Fruit fly (Drosophila melanogaster) whole organism, embryonic: Measurements from ENCODE around the gene CG5810.

Experiments used
- ATbp ChIP-seq: fragments of 200-800 bp; sonication (Bioruptor generic); optimal IDR thresholded peaks from 2 replicates; lab custom pipeline; 2017; ENCODE audit warnings: missing biosample characterization, mild to moderate bottlenecking, missing genetic modification characterization, missing genetic modification reagents
- CG10267 ChIP-seq: fragments of 200-800 bp; sonication (Bioruptor generic); optimal IDR thresholded peaks from 2 replicates; lab custom pipeline; 2018; ENCODE audit warnings: missing biosample characterization, mild to moderate bottlenecking, missing genetic modification characterization, moderate library complexity
- CG10565 ChIP-seq: fragments of 200-800 bp; sonication (Bioruptor generic); optimal IDR thresholded peaks from 3 replicates; lab custom pipeline; 2016; ENCODE audit warnings: missing biosample characterization, mild to moderate bottlenecking, missing genetic modification characterization
- CG10654 ChIP-seq: fragments of 200-800 bp; sonication (Bioruptor generic); optimal IDR thresholded peaks from 2 replicates; lab custom pipeline; 2016; ENCODE audit warnings: missing biosample characterization, missing genetic modification characterization
- CG11560 ChIP-seq: fragments of 200-800 bp; sonication (Bioruptor generic); IDR thresholded peaks from 3 replicates; pipeline ENCODE4 v1.3.6; 2022; ENCODE audit warnings: missing biosample characterization, missing genetic modification characterization
- CG11723 ChIP-seq: fragments of 200-800 bp; sonication (Bioruptor generic); optimal IDR thresholded peaks from 2 replicates; lab custom pipeline; 2017; ENCODE audit warnings: missing biosample characterization, mild to moderate bottlenecking, missing genetic modification characterization
- CG12299 ChIP-seq: fragments of 200-800 bp; sonication (Bioruptor generic); optimal IDR thresholded peaks from 2 replicates; lab custom pipeline; 2018; ENCODE audit warnings: missing biosample characterization, mild to moderate bottlenecking, missing genetic modification characterization
- CG12769 ChIP-seq: fragments of 200-800 bp; sonication (Bioruptor generic); optimal IDR thresholded peaks from 2 replicates; lab custom pipeline; 2019; ENCODE audit warnings: missing biosample characterization, mild to moderate bottlenecking, missing genetic modification characterization, moderate library complexity
- CG14965 ChIP-seq: fragments of 200-800 bp; sonication (Bioruptor generic); optimal IDR thresholded peaks from 2 replicates; lab custom pipeline; 2016; ENCODE audit warnings: missing biosample characterization, missing genetic modification characterization, borderline replicate concordance
- CG15514 ChIP-seq: fragments of 200-800 bp; sonication (Bioruptor generic); optimal IDR thresholded peaks from 3 replicates; lab custom pipeline; 2017; ENCODE audit warnings: missing biosample characterization, missing genetic modification characterization, mild to moderate bottlenecking, moderate library complexity, missing genetic modification reagents
- CG1647 ChIP-seq: fragments of 200-800 bp; sonication (Bioruptor generic); optimal IDR thresholded peaks from 3 replicates; lab custom pipeline; 2016; ENCODE audit warnings: missing biosample characterization, missing genetic modification characterization
- CG2202 ChIP-seq: fragments of 200-800 bp; sonication (Bioruptor generic); optimal IDR thresholded peaks from 2 replicates; lab custom pipeline; 2018; ENCODE audit warnings: missing biosample characterization, mild to moderate bottlenecking, missing genetic modification characterization
- CG2678 ChIP-seq: fragments of 200-800 bp; sonication (Bioruptor generic); optimal IDR thresholded peaks from 3 replicates; lab custom pipeline; 2019; ENCODE audit warnings: missing biosample characterization, mild to moderate bottlenecking, missing genetic modification characterization, moderate library complexity
- CG2875 ChIP-seq: fragments of 200-800 bp; sonication (Bioruptor generic); optimal IDR thresholded peaks from 2 replicates; lab custom pipeline; 2017; ENCODE audit warnings: missing biosample characterization, mild to moderate bottlenecking, missing genetic modification characterization, missing genetic modification reagents
- CG31441 ChIP-seq: fragments of 200-800 bp; sonication (Bioruptor generic); IDR thresholded peaks from 2 replicates; pipeline ENCODE4 v1.3.6; 2022; ENCODE audit warnings: missing biosample characterization, missing genetic modification characterization
- CG3163 ChIP-seq: fragments of 200-800 bp; sonication (Bioruptor generic); optimal IDR thresholded peaks from 3 replicates; lab custom pipeline; 2016; ENCODE audit warnings: missing biosample characterization, missing genetic modification characterization
- CG4707 ChIP-seq: fragments of 200-800 bp; sonication (Bioruptor generic); optimal IDR thresholded peaks from 2 replicates; lab custom pipeline; 2018; ENCODE audit warnings: missing biosample characterization, mild to moderate bottlenecking, missing genetic modification characterization, moderate library complexity
- CG7357 ChIP-seq: fragments of 200-800 bp; sonication (Bioruptor generic); IDR thresholded peaks from 3 replicates; pipeline ENCODE4 v1.3.6; 2022; ENCODE audit warnings: missing biosample characterization, missing genetic modification characterization
- CG7372 ChIP-seq: fragments of 200-800 bp; sonication (Bioruptor generic); IDR thresholded peaks from 2 replicates; pipeline ENCODE4 v1.3.6; 2022; ENCODE audit warnings: missing biosample characterization, missing genetic modification characterization
- CG8089 ChIP-seq: fragments of 200-800 bp; sonication (Bioruptor generic); optimal IDR thresholded peaks from 3 replicates; lab custom pipeline; 2016; ENCODE audit warnings: missing biosample characterization, missing genetic modification characterization
- CG9727 ChIP-seq: fragments of 200-800 bp; sonication (Bioruptor generic); optimal IDR thresholded peaks from 3 replicates; lab custom pipeline; 2017; ENCODE audit warnings: missing biosample characterization, mild to moderate bottlenecking, missing genetic modification characterization
- Chrac-16 ChIP-seq: fragments of 200-800 bp; sonication (Bioruptor generic); optimal IDR thresholded peaks from 3 replicates; lab custom pipeline; 2016; ENCODE audit warnings: missing biosample characterization, missing genetic modification characterization
- Dp ChIP-seq: fragments of 200-800 bp; sonication (Bioruptor generic); optimal IDR thresholded peaks from 2 replicates; lab custom pipeline; 2018; ENCODE audit warnings: missing biosample characterization, mild to moderate bottlenecking, missing genetic modification characterization, moderate library complexity
- HmgZ ChIP-seq: fragments of 200-800 bp; sonication (Bioruptor generic); optimal IDR thresholded peaks from 2 replicates; lab custom pipeline; 2018; ENCODE audit warnings: missing biosample characterization, mild to moderate bottlenecking, missing genetic modification characterization
- Lhr ChIP-seq: fragments of 200-800 bp; sonication (Bioruptor generic); optimal IDR thresholded peaks from 3 replicates; lab custom pipeline; 2017; ENCODE audit warnings: mild to moderate bottlenecking, missing biosample characterization, missing genetic modification reagents, missing genetic modification characterization
- Nf-YB ChIP-seq: fragments of 200-800 bp; sonication (Bioruptor generic); optimal IDR thresholded peaks from 3 replicates; lab custom pipeline; 2019; ENCODE audit warnings: missing biosample characterization, mild to moderate bottlenecking, missing genetic modification characterization, moderate library complexity
- Ravus ChIP-seq: fragments of 200-800 bp; sonication (Bioruptor generic); IDR thresholded peaks from 2 replicates; pipeline ENCODE4 v1.3.6; 2022; ENCODE audit warnings: missing biosample characterization, missing genetic modification characterization
- Scr ChIP-seq: fragments of 200-800 bp; sonication (Bioruptor generic); IDR thresholded peaks from 2 replicates; pipeline ENCODE4 v1.3.6; 2022; ENCODE audit warnings: missing biosample characterization, missing genetic modification characterization; ENCODE audit not compliant: partially characterized antibody
- Sin3A ChIP-seq: fragments of >200 bp; optimal IDR thresholded peaks from 2 replicates; lab custom pipeline; 2018
- ase ChIP-seq: fragments of 200-800 bp; sonication (Bioruptor generic); IDR thresholded peaks from 3 replicates; pipeline ENCODE4 v1.3.6; 2022; ENCODE audit warnings: missing biosample characterization, missing genetic modification characterization
- az2 ChIP-seq: fragments of 200-800 bp; sonication (Bioruptor generic); optimal IDR thresholded peaks from 3 replicates; lab custom pipeline; 2016; ENCODE audit warnings: missing biosample characterization, missing genetic modification characterization
- dysf ChIP-seq: fragments of 200-800 bp; sonication (Bioruptor generic); IDR thresholded peaks from 3 replicates; pipeline ENCODE4 v1.3.6; 2022; ENCODE audit warnings: missing biosample characterization, missing genetic modification characterization
- exex ChIP-seq: fragments of 200-800 bp; sonication (Bioruptor generic); optimal IDR thresholded peaks from 4 replicates; lab custom pipeline; 2018; ENCODE audit warnings: missing biosample characterization, mild to moderate bottlenecking, missing genetic modification characterization, moderate library complexity
- h ChIP-seq: fragments of >200 bp; optimal IDR thresholded peaks from 2 replicates; lab custom pipeline; 2017
- hb ChIP-seq: fragments of 200-800 bp; sonication (Bioruptor generic); IDR thresholded peaks from 3 replicates; pipeline ENCODE4 v1.3.6; 2022; ENCODE audit warnings: missing biosample characterization, missing genetic modification characterization; ENCODE audit not compliant: partially characterized antibody
- her ChIP-seq: fragments of 200-800 bp; sonication (Bioruptor generic); optimal IDR thresholded peaks from 2 replicates; lab custom pipeline; 2016; ENCODE audit warnings: missing biosample characterization, missing genetic modification characterization
- ken ChIP-seq: fragments of 200-800 bp; sonication (Bioruptor generic); IDR thresholded peaks from 3 replicates; pipeline ENCODE4 v1.3.6; 2022; ENCODE audit warnings: missing biosample characterization, missing genetic modification characterization
- klu ChIP-seq: fragments of 200-800 bp; sonication (Bioruptor generic); IDR thresholded peaks from 2 replicates; pipeline ENCODE4 v1.3.6; 2022; ENCODE audit warnings: missing biosample characterization, missing genetic modification characterization
- lbe ChIP-seq: fragments of 200-800 bp; sonication (Bioruptor generic); optimal IDR thresholded peaks from 2 replicates; lab custom pipeline; 2016; ENCODE audit warnings: missing biosample characterization, mild to moderate bottlenecking, missing genetic modification characterization
- mam ChIP-seq: fragments of 200-800 bp; sonication (Bioruptor generic); optimal IDR thresholded peaks from 3 replicates; lab custom pipeline; 2016; ENCODE audit warnings: missing biosample characterization, missing genetic modification characterization
- mirr ChIP-seq: fragments of 200-800 bp; sonication (Bioruptor generic); optimal IDR thresholded peaks from 3 replicates; lab custom pipeline; 2018; ENCODE audit warnings: missing biosample characterization, mild to moderate bottlenecking, missing genetic modification characterization
- pnt ChIP-seq: fragments of 200-800 bp; sonication (Bioruptor generic); optimal IDR thresholded peaks from 3 replicates; lab custom pipeline; 2016; ENCODE audit warnings: missing biosample characterization, missing genetic modification characterization
- ranshi ChIP-seq: fragments of 200-800 bp; sonication (Bioruptor generic); IDR thresholded peaks from 2 replicates; pipeline ENCODE4 v1.3.6; 2022; ENCODE audit warnings: missing biosample characterization, missing genetic modification characterization
- seq ChIP-seq: fragments of 200-800 bp; sonication (Bioruptor generic); IDR thresholded peaks from 2 replicates; pipeline ENCODE4 v1.3.6; 2022; ENCODE audit warnings: missing biosample characterization, missing genetic modification characterization
- shn ChIP-seq: fragments of 200-800 bp; sonication (Bioruptor generic); optimal IDR thresholded peaks from 3 replicates; lab custom pipeline; 2016; ENCODE audit warnings: missing biosample characterization, missing genetic modification characterization
- tin ChIP-seq: fragments of 200-800 bp; sonication (Bioruptor generic); optimal IDR thresholded peaks from 3 replicates; lab custom pipeline; 2016; ENCODE audit warnings: missing biosample characterization, missing genetic modification characterization
- tna ChIP-seq: fragments of 200-800 bp; sonication (Bioruptor generic); IDR thresholded peaks from 2 replicates; pipeline ENCODE4 v1.3.6; 2022; ENCODE audit warnings: missing biosample characterization, missing genetic modification characterization; ENCODE audit not compliant: partially characterized antibody
- trem ChIP-seq: fragments of 200-800 bp; optimal IDR thresholded peaks from 3 replicates; lab custom pipeline; 2019; ENCODE audit warnings: missing biosample characterization, mild to moderate bottlenecking, missing genetic modification characterization, moderate library complexity
- trh ChIP-seq: fragments of 200-800 bp; sonication (Bioruptor generic); optimal IDR thresholded peaks from 2 replicates; lab custom pipeline; 2016; ENCODE audit warnings: missing biosample characterization, missing genetic modification characterization
- ttk ChIP-seq: fragments of 200-800 bp; sonication (Bioruptor generic); IDR thresholded peaks from 2 replicates; pipeline ENCODE4 v2.1.2; 2022; ENCODE audit warnings: missing biosample characterization, missing genetic modification characterization
- unc-4 ChIP-seq: fragments of 200-800 bp; sonication (Bioruptor generic); IDR thresholded peaks from 2 replicates; pipeline ENCODE4 v1.3.6; 2022; ENCODE audit warnings: missing biosample characterization, missing genetic modification characterization; ENCODE audit not compliant: partially characterized antibody
- yki ChIP-seq: fragments of >200 bp; optimal IDR thresholded peaks from 3 replicates; lab custom pipeline; 2018
- zf30C ChIP-seq: fragments of 200-800 bp; sonication (Bioruptor generic); optimal IDR thresholded peaks from 3 replicates; lab custom pipeline; 2018; ENCODE audit warnings: missing biosample characterization, mild to moderate bottlenecking, missing genetic modification characterization

Gene CG5810

dm6 chr3R:21118784-21119183 is 44.8 kb upstream of the CG5810 start, which contains the start of gene Bdbt (continued):
- TF ChIP-seq Nf-YB (GFP tag; lab: Kevin White, UChicago) = no peak
- no peak for TF ChIP-seq exex (tag; lab: Kevin White, UChicago)
- TF ChIP-seq CG15514 (GFP tag; lab: Kevin White, UChicago) = peak; percentile 81
- no peak for TF ChIP-seq lbe
- TF ChIP-seq dysf = peak; percentile 32; the same call in 1 of the 3 replicates
- TF ChIP-seq Dp (GFP tag; lab: Kevin White, UChicago) = peak; percentile 39
- peak; percentile 9 for TF ChIP-seq Chrac-16 (GFP tag; lab: Kevin White, UChicago)
- TF ChIP-seq hb = peak; percentile 89
- TF ChIP-seq CG2678 = no peak
- TF ChIP-seq CG8089 (GFP tag; lab: Kevin White, UChicago) = no peak
- no peak for TF ChIP-seq CG11723 (GFP tag; lab: Kevin White, UChicago)
- TF ChIP-seq her = no peak
- TF ChIP-seq trh (GFP tag; lab: Kevin White, UChicago) = no peak
- peak; percentile 53 for TF ChIP-seq unc-4 (GFP tag; lab: Robert Waterston, UW)
- no peak for TF ChIP-seq ttk (GFP tag; lab: Robert Waterston, UW)
- no peak for TF ChIP-seq ATbp (GFP tag; lab: Kevin White, UChicago)
- peak; percentile 68; the same call in 1 of the 2 replicates for TF ChIP-seq Scr
- TF ChIP-seq az2 (GFP tag; lab: Kevin White, UChicago) = no peak
- TF ChIP-seq CG10267 (tag; lab: Kevin White, UChicago) = peak; percentile 7
- TF ChIP-seq mam (GFP tag; lab: Kevin White, UChicago) = peak; percentile 39
- no peak for TF ChIP-seq CG14965 (GFP tag; lab: Kevin White, UChicago)
- peak; percentile 91 for TF ChIP-seq CG7357 (GFP tag; lab: Robert Waterston, UW)
- no peak for TF ChIP-seq CG3163
- no peak for TF ChIP-seq shn (GFP tag; lab: Kevin White, UChicago)
- TF ChIP-seq Ravus (GFP tag; lab: Robert Waterston, UW) = no peak
- peak; percentile 11 for TF ChIP-seq CG10654
- no peak for TF ChIP-seq CG2875 (GFP tag; lab: Kevin White, UChicago)
- no peak for TF ChIP-seq CG31441 (GFP tag; lab: Robert Waterston, UW)
- no peak for TF ChIP-seq tin (GFP tag; lab: Kevin White, UChicago)
- TF ChIP-seq ase = no peak
- TF ChIP-seq seq (GFP tag; lab: Robert Waterston, UW) = no peak
- TF ChIP-seq Sin3A = peak; percentile 6
- TF ChIP-seq CG7372 = no peak
- TF ChIP-seq klu = no peak
- no peak for TF ChIP-seq CG12769 (tag; lab: Kevin White, UChicago)
- TF ChIP-seq CG4707 (GFP tag; lab: Kevin White, UChicago) = no peak
- no peak for TF ChIP-seq CG12299 (tag; lab: Kevin White, UChicago)
- no peak for TF ChIP-seq pnt (GFP tag; lab: Kevin White, UChicago)
- TF ChIP-seq ken (GFP tag; lab: Robert Waterston, UW) = no peak
- TF ChIP-seq tna (GFP tag; lab: Robert Waterston, UW) = peak; percentile 95
- no peak for TF ChIP-seq yki (lab: Kevin White, UChicago)
- TF ChIP-seq CG1647 = no peak
- TF ChIP-seq trem (tag; lab: Kevin White, UChicago) = no peak
- no peak for TF ChIP-seq CG2202 (tag; lab: Kevin White, UChicago)
- TF ChIP-seq zf30C = no peak
- no peak for TF ChIP-seq h (lab: Kevin White, UChicago)
- TF ChIP-seq ranshi (GFP tag; lab: Robert Waterston, UW) = 0 out of 2 replicates have a peak, but pooled peaks have one; percentile 18
- no peak for TF ChIP-seq CG11560 (tag; lab: Robert Waterston, UW)
- peak; percentile 73 for TF ChIP-seq HmgZ (tag; lab: Kevin White, UChicago)
- peak; percentile 40 for TF ChIP-seq Lhr (GFP tag; lab: Kevin White, UChicago)
- peak; percentile 8 for TF ChIP-seq CG9727 (GFP tag; lab: Kevin White, UChicago)
- TF ChIP-seq CG10565 (GFP tag; lab: Kevin White, UChicago) = no peak
- TF ChIP-seq mirr (GFP tag; lab: Kevin White, UChicago) = no peak
